Worm (Caenorhabditis elegans): Measurements from ENCODE around the gene F15A4.10.
A peak's percentile ranks its signal among the peaks of the same experiment; 100 is the strongest.

F15A4.10 gene

ce11 chrII:12496981-12497380, 12.0 kb upstream of the F15A4.10 start, which contains the start of gene T21B4.3:
TSS of gene T21B4.3 (minus strand) at chrII:12497081.
- TF ChIP-seq nhr-28 (tag; optimal IDR thresholded peaks at IDR 0.05) (no peak), jun-1 (tag; optimal IDR thresholded peaks at IDR 0.05) (no peak), unc-130 (tag; optimal IDR thresholded peaks at IDR 0.05) (no peak), C16A3.4 (tag; optimal IDR thresholded peaks at IDR 0.05) (no peak), zip-4 (GFP tag; optimal IDR thresholded peaks at IDR 0.05) (no peak), alr-1 (tag; optimal IDR thresholded peaks at IDR 0.05; ENCODE audit: borderline replicate concordance) (no peak), C04F5.9 (tag; optimal IDR thresholded peaks at IDR 0.05) (no peak), nhr-20 (tag; optimal IDR thresholded peaks at IDR 0.05) (no peak), nhr-12 (tag; optimal IDR thresholded peaks at IDR 0.05) (no peak), nhr-71 (tag; optimal IDR thresholded peaks at IDR 0.05) (no peak), lin-13 (GFP tag; optimal IDR thresholded peaks at IDR 0.05) (no peak), F16B12.6 (tag; optimal IDR thresholded peaks at IDR 0.05) (no peak), ceh-63 (GFP tag; optimal IDR thresholded peaks at IDR 0.05) (no peak), ceh-90 (tag; optimal IDR thresholded peaks at IDR 0.05) (no peak), C34B4.2 (tag; optimal IDR thresholded peaks at IDR 0.05) (no peak), skn-1 (tag; optimal IDR thresholded peaks at IDR 0.05) (no peak)

DNA sequence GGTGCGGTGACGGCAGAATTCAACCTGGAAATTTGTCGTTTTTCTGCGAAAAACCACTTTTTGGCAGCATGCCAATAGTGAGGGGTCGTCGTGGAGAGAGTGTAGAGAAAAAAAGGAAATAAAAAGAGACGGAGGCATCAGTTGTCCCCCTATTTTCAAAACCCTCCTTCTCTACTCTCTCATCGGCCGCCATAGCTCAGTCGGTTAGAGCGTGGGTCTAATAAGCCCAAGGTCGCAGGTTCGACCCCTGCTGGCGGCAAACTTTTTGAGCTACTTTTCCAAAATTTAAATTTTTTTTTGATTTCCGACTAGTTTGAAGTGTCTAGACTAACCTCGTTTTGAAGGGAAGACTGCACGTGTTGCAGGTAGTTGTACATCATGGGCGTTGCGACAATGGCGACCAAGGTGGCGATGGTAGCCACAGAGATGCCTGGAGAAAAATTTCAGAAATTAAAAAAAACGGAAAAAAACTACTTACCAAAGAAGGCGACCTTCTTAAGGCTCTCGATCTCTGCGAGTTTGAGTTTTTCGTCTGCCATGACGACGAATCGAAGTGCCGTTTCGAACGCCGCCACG, 9.7 kb upstream of the F15A4.10 start, which contains the start of gene col-85:
Gene col-85 (minus strand): TSS at position 540 of the 576 bp plus-strand sequence.
- TF ChIP-seq Y116A8C.19 (tag; optimal IDR thresholded peaks at IDR 0.05; ENCODE audit: borderline replicate concordance) = no peak
- TF ChIP-seq unc-98 (GFP tag; IDR thresholded peaks at IDR 0.05) = peak; percentile 60; the same call in 1 of the 2 replicates
- peak; percentile 69 for TF ChIP-seq fos-1 (tag; optimal IDR thresholded peaks at IDR 0.05)
- TF ChIP-seq isw-1 (GFP tag; IDR thresholded peaks at IDR 0.05) = peak; percentile 36; the same call in 1 of the 2 replicates
- peak; percentile 5 for TF ChIP-seq hpl-2 (GFP tag; optimal IDR thresholded peaks at IDR 0.05)
- TF ChIP-seq zip-4 (GFP tag; optimal IDR thresholded peaks at IDR 0.05) = no peak
- TF ChIP-seq dsc-1 (tag; optimal IDR thresholded peaks at IDR 0.05) = peak; percentile 75
- TF ChIP-seq elt-3 (tag; optimal IDR thresholded peaks at IDR 0.05) = peak in 2 of 6 experiments; percentile 10 to 30
- TF ChIP-seq swsn-7 (tag; optimal IDR thresholded peaks at IDR 0.05) = peak; percentile 73
- peak; percentile 76 for TF ChIP-seq nhr-19 (GFP tag; conservative IDR thresholded peaks at IDR 0.05)
- peak; percentile 49 for TF ChIP-seq aly-2 (tag; optimal IDR thresholded peaks at IDR 0.05)
- peak; percentile 57 to 68 for TF ChIP-seq lsy-2 (tag; optimal IDR thresholded peaks at IDR 0.05)
- TF ChIP-seq fkh-8 (tag; optimal IDR thresholded peaks at IDR 0.05) = peak; percentile 83
- TF ChIP-seq jun-1 (tag; optimal IDR thresholded peaks at IDR 0.05) = peak; percentile 37
- peak; percentile 16 for TF ChIP-seq lin-15B (tag; optimal IDR thresholded peaks at IDR 0.05)
- TF ChIP-seq tlp-1 (tag; optimal IDR thresholded peaks at IDR 0.05) = no peak
- TF ChIP-seq nhr-84 (tag; optimal IDR thresholded peaks at IDR 0.05) = no peak
- no peak for TF ChIP-seq pag-3 (tag; optimal IDR thresholded peaks at IDR 0.05; ENCODE audit: borderline replicate concordance, insufficient read depth)
- TF ChIP-seq nhr-47 (tag; optimal IDR thresholded peaks at IDR 0.05) = peak; percentile 82
- peak; percentile 70 for TF ChIP-seq nhr-90 (tag; optimal IDR thresholded peaks at IDR 0.05; ENCODE audit: poor library complexity)
- TF ChIP-seq vab-15 (tag; optimal IDR thresholded peaks at IDR 0.05) = peak; percentile 63
- TF ChIP-seq rnt-1 (tag; optimal IDR thresholded peaks at IDR 0.05) = peak; percentile 68
- peak; percentile 23 for TF ChIP-seq elt-2 (tag; optimal IDR thresholded peaks at IDR 0.05)
- TF ChIP-seq ces-1 (GFP tag; optimal IDR thresholded peaks at IDR 0.05) = no peak
- no peak for TF ChIP-seq efl-3 (GFP tag; optimal IDR thresholded peaks at IDR 0.05)
- TF ChIP-seq xbp-1 (tag; optimal IDR thresholded peaks at IDR 0.05) = peak; percentile 60
- peak; percentile 19 for TF ChIP-seq F16B12.6 (tag; optimal IDR thresholded peaks at IDR 0.05)
- TF ChIP-seq efl-1 (optimal IDR thresholded peaks at IDR 0.05) = peak; percentile 65 to 71
- peak; percentile 66 to 97 for TF ChIP-seq efl-1 (GFP tag; optimal IDR thresholded peaks at IDR 0.05 in 1 of 2)
- TF ChIP-seq irx-1 (tag; optimal IDR thresholded peaks at IDR 0.05) = peak; percentile 57
- no peak for TF ChIP-seq hlh-4 (tag; optimal IDR thresholded peaks at IDR 0.05)
- peak; percentile 90 for TF ChIP-seq snpc-4 (tag; optimal IDR thresholded peaks at IDR 0.05)
- peak; percentile 71 to 77 for TF ChIP-seq lin-35 (GFP tag; optimal IDR thresholded peaks at IDR 0.05)
- peak; percentile 47 for TF ChIP-seq pax-3 (tag; optimal IDR thresholded peaks at IDR 0.05)
- TF ChIP-seq mef-2 (tag; optimal IDR thresholded peaks at IDR 0.05) = peak; percentile 19
- TF ChIP-seq lin-13 (GFP tag; optimal IDR thresholded peaks at IDR 0.05) = peak; percentile 54
- TF ChIP-seq sox-4 (tag; optimal IDR thresholded peaks at IDR 0.05) = no peak
- no peak for TF ChIP-seq unc-30 (tag; optimal IDR thresholded peaks at IDR 0.05)
- TF ChIP-seq alr-1 (tag; optimal IDR thresholded peaks at IDR 0.05; ENCODE audit: borderline replicate concordance) = no peak
- no peak for TF ChIP-seq ceh-90 (tag; optimal IDR thresholded peaks at IDR 0.05)
